Worm (Caenorhabditis elegans) whole organism, young adult: ENCODE results near the gene C04C3.9.

ENCODE experiments used
- B0035.1 ChIP-seq: sonication (generic microtip); optimal IDR thresholded peaks from 2 replicates; lab custom pipeline; 2016; ENCODE audit warnings: missing genetic modification characterization, mild to moderate bottlenecking, missing compliant biosample characterization, missing genotype, missing genetic modification reagents
- ceh-100 ChIP-seq: fragments of 200-800 bp; sonication (Bioruptor generic); IDR thresholded peaks from 2 replicates; pipeline ENCODE4 v1.3.6; 2022; ENCODE audit warnings: missing genetic modification reagents, missing genetic modification characterization, missing compliant biosample characterization
- dox-1 ChIP-seq: fragments of 200-800 bp; sonication (Bioruptor generic); IDR thresholded peaks from 2 replicates; pipeline ENCODE4 v1.3.6; 2022; ENCODE audit warnings: missing genetic modification reagents, missing genetic modification characterization, missing compliant biosample characterization
- pha-4 ChIP-seq: fragments of 150-350 bp; sonication (generic microtip); optimal IDR thresholded peaks from 2 replicates; lab custom pipeline; 2014; ENCODE audit warnings: missing biosample characterization, missing genetic modification reagents, missing genetic modification characterization

- TF ChIP-seq ceh-100 (GFP tag; lab: Robert Waterston, UW) (no peak), B0035.1 (tag; lab: Kevin White, UChicago) (no peak), pha-4 (no peak), dox-1 (GFP tag; lab: Robert Waterston, UW) (no peak)
Observed at ce11 chrIV:3422516-3422915, 5.8 kb downstream of the C04C3.9 start, which contains the start of gene C04C3.6.
